Fruit fly (Drosophila melanogaster) whole organism, pupa: ENCODE data around the gene Ir94d.

Experiments used
- CG10348 ChIP-seq: fragments of 200-800 bp; sonication (Bioruptor generic); IDR thresholded peaks from 2 replicates; pipeline ENCODE4 v1.3.6; 2022; ENCODE audit warnings: missing biosample characterization, missing genetic modification characterization
- CG12605 ChIP-seq: fragments of 200-800 bp; sonication (Bioruptor generic); IDR thresholded peaks from 2 replicates; pipeline ENCODE4 v1.3.6; 2022; ENCODE audit warnings: missing biosample characterization, missing genetic modification characterization
- CG13204 ChIP-seq: fragments of 200-800 bp; sonication (Bioruptor generic); optimal IDR thresholded peaks from 2 replicates; lab custom pipeline; 2018; ENCODE audit warnings: missing biosample characterization, mild to moderate bottlenecking, missing genetic modification characterization, moderate library complexity
- CG14655 ChIP-seq: fragments of 200-800 bp; sonication (Bioruptor generic); optimal IDR thresholded peaks from 3 replicates; lab custom pipeline; 2017; ENCODE audit warnings: mild to moderate bottlenecking, missing biosample characterization, missing genetic modification reagents, missing genetic modification characterization
- CG15710 ChIP-seq: fragments of 200-800 bp; sonication (Bioruptor generic); optimal IDR thresholded peaks from 2 replicates; lab custom pipeline; 2018; ENCODE audit warnings: missing biosample characterization, mild to moderate bottlenecking, missing genetic modification characterization, moderate library complexity
- CG17806 ChIP-seq: fragments of 200-800 bp; sonication (Bioruptor generic); optimal IDR thresholded peaks from 2 replicates; lab custom pipeline; 2018; ENCODE audit warnings: missing biosample characterization, mild to moderate bottlenecking, missing genetic modification characterization, moderate library complexity
- CG32121 ChIP-seq: fragments of 200-800 bp; sonication (Bioruptor generic); IDR thresholded peaks from 2 replicates; pipeline ENCODE4 v1.3.6; 2022; ENCODE audit warnings: missing biosample characterization, missing genetic modification characterization
- CG34367 ChIP-seq: fragments of 200-800 bp; sonication (Bioruptor generic); optimal IDR thresholded peaks from 2 replicates; lab custom pipeline; 2018; ENCODE audit warnings: missing biosample characterization, mild to moderate bottlenecking, missing genetic modification characterization
- CG4496 ChIP-seq: fragments of 200-800 bp; sonication (Bioruptor generic); IDR thresholded peaks from 3 replicates; pipeline ENCODE4 v1.3.6; 2022; ENCODE audit warnings: missing biosample characterization, missing genetic modification characterization
- CG8159 ChIP-seq: fragments of 200-800 bp; sonication (Bioruptor generic); optimal IDR thresholded peaks from 3 replicates; lab custom pipeline; 2018; ENCODE audit warnings: missing biosample characterization, mild to moderate bottlenecking, missing genetic modification characterization, moderate library complexity
- CG8301 ChIP-seq: fragments of 200-800 bp; sonication (Bioruptor generic); optimal IDR thresholded peaks from 2 replicates; lab custom pipeline; 2018; ENCODE audit warnings: missing biosample characterization, mild to moderate bottlenecking, missing genetic modification characterization
- CG9948 ChIP-seq: fragments of 200-800 bp; sonication (Bioruptor generic); optimal IDR thresholded peaks from 2 replicates; lab custom pipeline; 2018; ENCODE audit warnings: missing biosample characterization, mild to moderate bottlenecking, missing genetic modification characterization, moderate library complexity
- D1 ChIP-seq: fragments of 200-800 bp; sonication (Bioruptor generic); optimal IDR thresholded peaks from 2 replicates; lab custom pipeline; 2018; ENCODE audit warnings: missing biosample characterization, mild to moderate bottlenecking, missing genetic modification characterization, moderate library complexity
- EcR ChIP-seq: fragments of 200-800 bp; sonication (Bioruptor generic); optimal IDR thresholded peaks from 3 replicates; lab custom pipeline; 2019; ENCODE audit warnings: missing biosample characterization, missing genetic modification characterization, mild to moderate bottlenecking, moderate library complexity, missing genetic modification reagents
- Ets98B ChIP-seq: fragments of 200-800 bp; sonication (Bioruptor generic); IDR thresholded peaks from 2 replicates; pipeline ENCODE4 v1.3.6; 2022; ENCODE audit warnings: missing biosample characterization, missing genetic modification characterization
- Pif1A ChIP-seq: fragments of 200-800 bp; sonication (Bioruptor generic); optimal IDR thresholded peaks from 3 replicates; lab custom pipeline; 2016; ENCODE audit warnings: missing biosample characterization, missing genetic modification characterization
- Pif1B ChIP-seq: fragments of 200-800 bp; sonication (Bioruptor generic); optimal IDR thresholded peaks from 3 replicates; lab custom pipeline; 2016; ENCODE audit warnings: missing biosample characterization, missing genetic modification characterization
- Snoo ChIP-seq: fragments of 200-800 bp; sonication (Bioruptor generic); optimal IDR thresholded peaks from 3 replicates; lab custom pipeline; 2017; ENCODE audit warnings: missing biosample characterization, mild to moderate bottlenecking, missing genetic modification characterization, inconsistent platforms
- fd96Ca ChIP-seq: fragments of 200-800 bp; sonication (Bioruptor generic); IDR thresholded peaks from 3 replicates; pipeline ENCODE4 v1.3.6; 2022; ENCODE audit warnings: missing biosample characterization, missing genetic modification characterization
- gl ChIP-seq: fragments of 200-800 bp; sonication (Bioruptor generic); optimal IDR thresholded peaks from 2 replicates; lab custom pipeline; 2018; ENCODE audit warnings: missing biosample characterization, mild to moderate bottlenecking, missing genetic modification characterization
- rn ChIP-seq: fragments of 200-800 bp; sonication (Bioruptor generic); IDR thresholded peaks from 2 replicates; pipeline ENCODE4 v1.3.6; 2022; ENCODE audit warnings: missing biosample characterization, missing genetic modification characterization

The Ir94d gene

DNA sequence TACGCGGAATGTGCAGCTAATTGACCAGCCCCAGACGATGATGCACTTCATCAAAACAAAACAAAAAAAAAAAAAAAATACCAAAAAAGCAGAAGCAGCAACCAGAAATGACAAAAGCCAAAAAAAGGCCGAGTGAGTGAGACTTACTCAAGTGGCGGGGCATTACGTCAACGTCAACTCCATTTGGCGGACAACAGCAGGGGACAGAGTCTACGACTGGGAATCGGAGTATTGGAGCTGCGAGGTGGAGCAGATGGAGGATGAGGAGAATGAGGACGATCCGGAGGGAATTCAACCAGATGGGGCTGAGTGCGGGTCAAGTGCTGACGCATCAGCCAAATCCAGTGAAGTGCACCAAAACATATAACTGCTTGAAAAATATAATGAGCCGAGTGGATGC is 1.1 kb upstream of the Ir94d start:
- TF ChIP-seq Pif1B (GFP tag; lab: Kevin White, UChicago) (peak; percentile 13), CG8159 (tag; lab: Kevin White, UChicago) (no peak), CG15710 (no peak), D1 (tag; lab: Kevin White, UChicago) (no peak)

DNA sequence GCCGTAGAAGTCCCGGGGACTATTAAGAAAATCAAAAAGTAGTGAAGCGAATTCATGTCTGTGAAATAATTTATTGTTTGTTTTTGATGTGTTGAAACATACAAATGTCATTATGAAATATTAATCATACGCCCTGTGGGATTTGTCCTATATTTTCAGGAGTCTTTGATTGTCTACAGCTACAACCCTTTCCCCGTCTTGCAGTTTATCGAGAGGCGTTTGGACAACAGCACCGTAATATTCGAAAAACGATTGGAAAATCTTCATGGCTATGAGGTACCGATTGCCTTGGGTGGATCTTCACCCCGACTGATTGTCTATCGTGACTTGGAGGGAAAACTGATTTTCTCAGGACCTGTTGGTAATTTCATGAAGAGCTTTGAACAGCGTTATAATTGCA is 1.0 kb downstream of the Ir94d start, which contains the start of gene CG17380:
Gene CG17380 (minus strand): TSS at position 101 of the 400 bp plus-strand sequence.
- no peak for TF ChIP-seq CG17806
- TF ChIP-seq CG8301 (tag; lab: Kevin White, UChicago): no peak
- no peak for TF ChIP-seq CG10348 (GFP tag; lab: Robert Waterston, UW)
- no peak for TF ChIP-seq CG32121 (GFP tag; lab: Robert Waterston, UW)
- TF ChIP-seq Snoo (tag; lab: Kevin White, UChicago): no peak

DNA sequence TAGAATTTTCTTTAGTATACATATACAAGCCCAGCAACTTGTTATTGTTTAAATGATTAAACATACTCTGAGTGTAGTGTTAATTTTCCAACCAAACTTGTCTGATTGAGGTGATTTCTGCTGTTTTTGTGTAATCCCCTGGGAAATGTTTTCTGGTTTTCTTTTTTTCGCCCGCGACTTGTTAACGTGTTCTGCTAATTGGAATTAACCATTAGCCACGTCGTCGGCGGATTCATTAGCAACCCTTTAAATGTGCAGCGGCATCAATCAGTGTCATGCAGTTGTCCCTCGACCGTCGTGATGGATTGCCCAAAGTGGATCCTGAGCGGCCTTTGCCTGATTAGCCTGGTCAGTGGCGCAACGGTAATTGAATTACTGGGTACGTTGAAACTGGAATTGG is 2.6 kb downstream of the Ir94d start, which contains the start of gene Ir94e:
Gene Ir94e (plus strand): TSS at position 301 of the 400 bp plus-strand sequence.
- TF ChIP-seq CG34367 (tag; lab: Kevin White, UChicago) (no peak), CG8301 (tag; lab: Kevin White, UChicago) (no peak), CG10348 (GFP tag; lab: Robert Waterston, UW) (no peak), EcR (no peak), Pif1A (GFP tag; lab: Kevin White, UChicago) (no peak), D1 (tag; lab: Kevin White, UChicago) (no peak), CG8159 (tag; lab: Kevin White, UChicago) (no peak), Ets98B (no peak), CG12605 (GFP tag; lab: Robert Waterston, UW) (no peak), CG14655 (GFP tag; lab: Kevin White, UChicago) (no peak), gl (tag; lab: Kevin White, UChicago) (no peak), Snoo (tag; lab: Kevin White, UChicago) (no peak), rn (no peak), CG17806 (no peak), Pif1B (GFP tag; lab: Kevin White, UChicago) (no peak), CG32121 (GFP tag; lab: Robert Waterston, UW) (no peak)

DNA sequence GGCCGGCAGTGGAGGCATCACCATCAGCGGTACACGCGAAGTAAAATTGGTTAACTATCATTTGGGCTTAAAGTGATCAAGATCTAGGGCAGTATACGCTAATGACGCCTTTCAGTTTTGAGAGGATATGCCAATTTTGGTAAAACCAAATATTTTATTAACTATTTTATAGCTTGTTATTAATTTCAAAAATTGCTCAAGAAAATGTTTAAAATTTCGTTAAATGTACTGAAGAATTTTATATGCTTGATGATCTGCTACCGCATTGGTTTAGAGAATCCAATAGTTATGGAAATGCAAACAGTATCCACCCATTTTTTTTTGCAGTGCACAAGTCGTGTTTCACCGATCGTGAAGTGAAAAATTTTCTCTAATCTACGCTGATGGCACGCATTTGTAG is 5.3 kb downstream of the Ir94d start:
- TF ChIP-seq CG8301 (tag; lab: Kevin White, UChicago) (peak; percentile 31), CG8159 (tag; lab: Kevin White, UChicago) (no peak), CG9948 (peak; percentile 18), Pif1B (GFP tag; lab: Kevin White, UChicago) (no peak), CG14655 (GFP tag; lab: Kevin White, UChicago) (peak; percentile 55)
- TF ChIP-seq, all 21 proteins: peak for 3

DNA sequence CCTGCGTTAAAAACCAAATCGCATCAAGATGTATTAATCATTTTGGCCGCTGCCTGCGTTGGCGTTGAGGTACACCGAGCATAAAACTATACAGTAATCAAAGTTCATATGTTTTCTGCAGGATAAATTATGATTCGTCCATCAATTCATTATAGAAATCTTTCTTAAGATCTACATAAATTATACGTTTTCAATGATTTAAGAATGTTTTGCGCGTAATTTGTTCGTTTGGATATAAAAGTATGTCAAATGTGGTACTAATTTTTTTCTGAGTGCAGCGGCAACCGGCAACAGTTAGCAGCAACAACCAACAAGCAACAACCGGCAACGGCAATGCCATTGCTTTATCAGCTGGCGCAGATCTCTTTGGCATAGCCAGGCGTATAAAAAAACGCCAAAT is 14.0 kb downstream of the Ir94d start:
- TF ChIP-seq CG15710 (no peak), CG12605 (GFP tag; lab: Robert Waterston, UW) (no peak; the same call in 1 of the 2 replicates), CG10348 (GFP tag; lab: Robert Waterston, UW) (no peak), Pif1B (GFP tag; lab: Kevin White, UChicago) (no peak), EcR (no peak), CG32121 (GFP tag; lab: Robert Waterston, UW) (peak; percentile 75), gl (tag; lab: Kevin White, UChicago) (no peak), CG14655 (GFP tag; lab: Kevin White, UChicago) (peak; percentile 53), Snoo (tag; lab: Kevin White, UChicago) (no peak), Pif1A (GFP tag; lab: Kevin White, UChicago) (peak; percentile 52), fd96Ca (GFP tag; lab: Robert Waterston, UW) (peak; percentile 72), CG34367 (tag; lab: Kevin White, UChicago) (no peak), D1 (tag; lab: Kevin White, UChicago) (no peak), Ets98B (peak; percentile 75), CG13204 (no peak), CG8159 (tag; lab: Kevin White, UChicago) (no peak), CG8301 (tag; lab: Kevin White, UChicago) (peak; percentile 69), rn (no peak), CG4496 (peak; percentile 65; the same call in 2 of the 3 replicates), CG17806 (no peak), CG9948 (no peak)
- TF ChIP-seq, all 21 proteins: peak for 7

dm6 chr3R:23417650-23418049 is 15.0 kb downstream of the Ir94d start:
- TF ChIP-seq CG10348 (GFP tag; lab: Robert Waterston, UW) (no peak), D1 (tag; lab: Kevin White, UChicago) (no peak), Pif1B (GFP tag; lab: Kevin White, UChicago) (no peak), Snoo (tag; lab: Kevin White, UChicago) (no peak), CG34367 (tag; lab: Kevin White, UChicago) (no peak), CG15710 (no peak), CG8159 (tag; lab: Kevin White, UChicago) (no peak), EcR (no peak), CG14655 (GFP tag; lab: Kevin White, UChicago) (peak; percentile 30), gl (tag; lab: Kevin White, UChicago) (no peak), CG12605 (GFP tag; lab: Robert Waterston, UW) (no peak), Pif1A (GFP tag; lab: Kevin White, UChicago) (no peak), rn (no peak), CG4496 (0 out of 3 replicates have a peak, but pooled peaks have one; percentile 36), CG13204 (no peak), Ets98B (peak; percentile 29), CG9948 (no peak), CG8301 (tag; lab: Kevin White, UChicago) (peak; percentile 39), fd96Ca (GFP tag; lab: Robert Waterston, UW) (peak; percentile 52; the same call in 1 of the 3 replicates), CG17806 (no peak), CG32121 (GFP tag; lab: Robert Waterston, UW) (no peak)
- TF ChIP-seq, all 21 proteins: peak for 5
